Fruit fly (Drosophila melanogaster) Kc167 (cell line): ENCODE results near the gene Nepl11.

Experiments
- Myc ChIP-seq: fragments of >200 bp; optimal IDR thresholded peaks from 2 replicates; lab custom pipeline; 2017; ENCODE audit warnings: missing external identifiers
- Sin3A ChIP-seq: fragments of >200 bp; optimal IDR thresholded peaks from 2 replicates; lab custom pipeline; 2018; ENCODE audit warnings: missing external identifiers
- h ChIP-seq: fragments of >200 bp; optimal IDR thresholded peaks from 3 replicates; lab custom pipeline; 2018; ENCODE audit warnings: missing external identifiers
- insv ChIP-seq: fragments of >200 bp; optimal IDR thresholded peaks from 3 replicates; lab custom pipeline; 2018; ENCODE audit warnings: missing external identifiers
- psq ChIP-seq: fragments of >200 bp; optimal IDR thresholded peaks from 2 replicates; lab custom pipeline; 2017; ENCODE audit warnings: missing external identifiers
- ttk ChIP-seq: sonication (Bioruptor generic); optimal IDR thresholded peaks from 2 replicates; lab custom pipeline; 2017; ENCODE audit warnings: missing external identifiers

Gene Nepl11

DNA sequence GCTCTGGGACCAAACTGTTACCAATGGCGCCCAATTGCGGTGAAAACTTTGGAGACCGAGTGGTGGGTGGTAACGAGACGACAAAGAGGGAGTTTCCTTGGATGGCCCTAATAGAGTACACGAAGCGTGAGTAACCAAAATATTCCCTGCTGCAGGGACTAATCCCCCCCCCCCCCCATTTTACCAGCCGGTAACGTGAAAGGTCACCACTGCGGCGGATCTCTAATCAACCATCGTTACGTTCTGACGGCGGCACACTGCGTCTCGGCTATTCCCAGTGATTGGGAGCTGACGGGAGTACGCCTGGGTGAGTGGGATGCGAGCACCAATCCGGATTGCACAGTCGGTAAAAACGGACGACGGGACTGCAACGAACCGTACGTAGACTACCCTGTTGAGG is 14.1 kb upstream of the Nepl11 start:
- TF ChIP-seq h (lab: Kevin White, UChicago) (no peak), Sin3A (lab: Kevin White, UChicago) (no peak), Myc (no peak), ttk (lab: Kevin White, UChicago) (no peak), psq (lab: Kevin White, UChicago) (no peak), insv (lab: Kevin White, UChicago) (no peak)

DNA sequence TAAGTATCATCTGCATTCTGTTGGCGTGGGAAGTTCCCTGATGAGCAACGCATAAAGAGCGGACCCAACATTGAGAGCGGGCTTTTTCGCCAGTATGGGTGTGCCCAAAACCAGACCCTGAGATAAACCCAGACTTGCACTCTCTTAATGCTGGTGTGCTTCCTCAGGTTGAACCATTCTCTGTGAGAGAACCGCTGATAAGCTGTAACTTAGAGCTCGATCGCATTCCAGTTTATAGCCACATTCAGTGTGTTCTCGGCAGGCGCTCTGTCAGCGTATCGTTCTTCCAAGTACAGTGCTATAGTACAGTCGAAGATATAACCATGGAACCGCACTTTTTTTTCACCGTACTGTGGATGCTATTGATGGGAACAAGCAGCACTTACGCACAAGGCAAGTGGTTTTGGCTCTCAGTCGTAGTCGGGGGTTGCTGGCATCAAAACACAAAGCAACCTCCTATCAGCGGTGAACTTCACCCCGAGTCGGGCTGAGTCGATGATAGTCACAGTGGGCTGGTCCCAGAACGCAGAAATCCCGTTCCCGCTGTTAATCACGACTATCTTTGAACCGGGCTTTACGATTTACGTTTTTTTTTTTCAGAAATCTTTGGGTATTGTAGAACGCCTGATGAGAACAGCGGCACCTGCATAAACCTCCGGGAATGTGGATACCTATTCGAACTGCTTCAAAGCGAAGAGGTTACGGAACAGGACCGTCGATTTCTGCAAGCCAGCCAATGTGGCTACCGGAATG is 13.2 kb upstream of the Nepl11 start, which contains the start of gene MP1:
Gene MP1 (plus strand): TSS at position 245 of the 753 bp plus-strand sequence.
- TF ChIP-seq h (lab: Kevin White, UChicago) (no peak), Myc (no peak), insv (lab: Kevin White, UChicago) (no peak), ttk (lab: Kevin White, UChicago) (no peak), Sin3A (lab: Kevin White, UChicago) (no peak), psq (lab: Kevin White, UChicago) (no peak)

DNA sequence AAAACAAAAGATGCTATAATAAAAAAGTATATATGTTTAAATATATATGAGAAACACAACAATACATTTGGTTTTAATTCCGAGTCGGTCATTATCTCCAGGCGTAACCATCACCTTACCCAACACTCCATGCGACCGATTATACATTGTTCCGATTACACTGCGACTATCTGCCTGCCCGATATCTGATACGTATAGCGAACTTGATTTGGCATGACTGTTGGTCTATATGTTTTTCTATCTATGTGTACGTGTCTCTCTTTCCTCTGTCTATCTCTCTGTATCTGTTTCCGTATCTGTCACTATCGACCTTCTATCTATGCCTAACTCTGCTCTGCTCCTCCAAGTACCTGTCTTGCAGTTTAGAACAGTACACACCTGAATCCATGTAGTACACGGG is 6.8 kb upstream of the Nepl11 start:
- TF ChIP-seq Sin3A (lab: Kevin White, UChicago) (no peak), ttk (lab: Kevin White, UChicago) (no peak), psq (lab: Kevin White, UChicago) (no peak), h (lab: Kevin White, UChicago) (no peak), insv (lab: Kevin White, UChicago) (no peak), Myc (no peak)

DNA sequence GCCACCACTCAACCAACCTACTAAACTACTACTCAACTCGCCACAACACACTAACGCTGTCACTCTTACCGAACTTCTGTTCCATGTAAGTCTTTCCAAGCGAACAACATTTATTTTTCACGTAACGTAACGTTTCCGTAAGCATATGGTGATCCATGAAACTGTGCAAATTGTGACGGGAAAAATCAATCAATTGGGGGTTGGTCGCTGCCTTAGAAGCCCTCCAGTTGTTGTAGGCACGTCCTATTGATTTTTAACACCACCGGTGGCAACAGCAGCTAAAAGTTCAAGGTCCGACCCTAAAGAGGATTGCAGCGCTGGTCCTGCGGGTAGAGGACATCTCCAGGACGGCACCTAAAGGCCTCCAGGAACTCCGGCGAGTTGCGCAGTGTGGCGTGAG is 2.5 kb downstream of the Nepl11 start:
- TF ChIP-seq Sin3A (lab: Kevin White, UChicago), result no peak
- no peak for TF ChIP-seq psq (lab: Kevin White, UChicago)
- TF ChIP-seq Myc, result no peak
- no peak for TF ChIP-seq insv (lab: Kevin White, UChicago)
- TF ChIP-seq ttk (lab: Kevin White, UChicago), result no peak
- no peak for TF ChIP-seq h (lab: Kevin White, UChicago)

DNA sequence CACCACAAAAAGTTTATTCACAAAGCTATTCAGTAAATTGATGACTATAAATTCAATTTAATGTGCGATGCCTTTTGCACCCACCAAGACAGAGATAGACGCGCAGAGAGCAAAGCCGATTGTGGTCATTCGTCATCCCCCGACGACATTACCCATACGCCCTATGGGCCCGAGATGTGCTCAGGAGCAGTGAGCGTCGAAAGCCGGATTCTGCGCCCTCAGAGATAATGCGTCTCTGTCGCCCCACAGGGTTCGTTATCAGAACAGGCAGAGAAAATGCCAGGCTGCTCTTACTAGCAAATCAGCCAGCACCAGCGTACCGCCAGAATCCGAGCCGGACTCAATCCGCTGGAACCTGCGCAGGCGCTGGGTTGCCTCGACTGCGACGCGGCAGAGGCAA is 3.4 kb downstream of the Nepl11 start:
- TF ChIP-seq insv (lab: Kevin White, UChicago), result no peak
- no peak for TF ChIP-seq ttk (lab: Kevin White, UChicago)
- no peak for TF ChIP-seq psq (lab: Kevin White, UChicago)
- no peak for TF ChIP-seq h (lab: Kevin White, UChicago)
- no peak for TF ChIP-seq Sin3A (lab: Kevin White, UChicago)
- no peak for TF ChIP-seq Myc

DNA sequence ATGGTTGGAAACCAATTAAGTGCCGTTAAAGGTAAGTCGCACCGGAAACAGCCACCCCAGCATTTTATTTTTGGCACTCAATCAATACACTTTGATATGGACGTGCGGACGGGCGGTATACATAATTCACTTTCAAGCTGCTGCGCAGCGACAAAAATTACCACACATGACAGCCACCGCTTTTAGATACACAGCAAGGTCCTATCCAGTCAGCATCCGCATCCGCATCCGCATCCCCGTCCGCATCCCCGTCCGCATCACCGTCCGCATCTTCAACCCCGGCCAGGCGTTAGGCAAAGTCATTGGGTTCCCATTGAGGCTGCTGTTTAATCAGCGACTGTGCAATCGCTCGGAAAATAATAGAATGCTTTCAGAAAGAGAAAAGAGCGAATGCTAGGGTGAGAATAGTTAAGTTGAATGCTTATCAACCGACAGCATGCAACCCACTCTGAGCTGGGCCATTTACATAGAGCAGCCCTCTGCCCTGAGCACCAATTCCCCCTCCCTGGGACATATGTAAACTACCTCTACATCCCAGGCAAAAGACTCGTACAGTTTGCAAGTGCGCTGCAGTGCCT is 10.2 kb downstream of the Nepl11 start:
- TF ChIP-seq Myc (no peak), ttk (lab: Kevin White, UChicago) (no peak), Sin3A (lab: Kevin White, UChicago) (no peak), h (lab: Kevin White, UChicago) (no peak), psq (lab: Kevin White, UChicago) (no peak), insv (lab: Kevin White, UChicago) (no peak)

DNA sequence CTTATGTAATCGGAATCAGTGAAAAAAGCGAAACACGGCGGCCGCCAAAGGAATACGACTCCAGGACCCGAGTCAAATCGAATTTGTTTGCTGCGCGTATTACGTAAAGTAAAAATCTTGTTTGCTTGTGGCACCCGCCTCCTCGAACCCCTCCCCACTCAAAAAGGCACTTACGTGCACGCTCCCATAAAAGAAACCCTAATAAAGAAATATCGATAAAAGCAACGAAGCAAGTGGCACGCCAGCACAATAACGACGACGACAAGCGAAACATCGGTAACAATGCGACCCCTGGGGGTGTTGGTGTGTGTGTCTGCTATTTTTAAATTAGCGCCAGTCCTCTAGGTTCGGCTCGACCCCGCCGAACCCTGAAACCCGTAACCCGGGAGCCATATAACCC is 12.4 kb downstream of the Nepl11 start:
- TF ChIP-seq Myc, result no peak
- no peak for TF ChIP-seq Sin3A (lab: Kevin White, UChicago)
- no peak for TF ChIP-seq psq (lab: Kevin White, UChicago)
- TF ChIP-seq insv (lab: Kevin White, UChicago), result no peak
- no peak for TF ChIP-seq h (lab: Kevin White, UChicago)
- TF ChIP-seq ttk (lab: Kevin White, UChicago), result no peak

DNA sequence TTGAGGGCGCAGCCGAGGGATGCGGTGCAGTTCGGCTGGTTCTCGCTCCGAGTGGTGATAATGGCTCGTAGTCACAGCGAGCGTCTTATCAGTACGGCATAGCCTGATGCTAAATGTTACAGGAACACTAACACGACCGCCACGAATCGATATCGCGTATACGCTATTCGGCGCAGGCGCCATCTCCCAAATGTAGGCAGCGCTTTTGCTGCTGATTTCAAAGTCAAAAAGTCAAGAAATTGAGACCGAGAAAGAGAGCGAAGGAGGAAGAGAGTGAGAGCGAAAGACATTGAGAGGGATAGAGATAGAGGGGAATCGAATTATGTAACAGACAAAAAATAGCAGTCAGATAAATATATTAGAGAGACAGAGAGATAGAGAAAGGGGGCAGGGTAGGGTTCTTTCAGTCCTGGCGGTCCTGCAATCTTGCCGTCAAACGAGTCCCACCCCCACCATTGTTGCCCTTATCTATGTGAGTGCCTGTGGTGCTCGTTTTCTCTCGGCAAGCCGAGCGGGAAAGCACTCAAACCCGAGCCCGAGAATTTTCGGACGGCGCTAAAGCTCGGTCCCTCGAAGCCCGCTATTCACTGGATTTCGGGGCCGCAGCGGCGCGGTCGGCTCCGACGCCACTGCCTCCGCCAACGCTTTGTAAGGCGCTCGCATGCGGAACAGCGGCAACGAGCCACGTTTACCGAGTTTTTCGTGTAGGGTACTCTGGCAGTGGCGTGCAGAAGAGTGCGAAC is 13.3 kb downstream of the Nepl11 start:
- TF ChIP-seq h (lab: Kevin White, UChicago) (no peak), Sin3A (lab: Kevin White, UChicago) (no peak), ttk (lab: Kevin White, UChicago) (no peak), Myc (no peak), insv (lab: Kevin White, UChicago) (no peak), psq (lab: Kevin White, UChicago) (no peak)

DNA sequence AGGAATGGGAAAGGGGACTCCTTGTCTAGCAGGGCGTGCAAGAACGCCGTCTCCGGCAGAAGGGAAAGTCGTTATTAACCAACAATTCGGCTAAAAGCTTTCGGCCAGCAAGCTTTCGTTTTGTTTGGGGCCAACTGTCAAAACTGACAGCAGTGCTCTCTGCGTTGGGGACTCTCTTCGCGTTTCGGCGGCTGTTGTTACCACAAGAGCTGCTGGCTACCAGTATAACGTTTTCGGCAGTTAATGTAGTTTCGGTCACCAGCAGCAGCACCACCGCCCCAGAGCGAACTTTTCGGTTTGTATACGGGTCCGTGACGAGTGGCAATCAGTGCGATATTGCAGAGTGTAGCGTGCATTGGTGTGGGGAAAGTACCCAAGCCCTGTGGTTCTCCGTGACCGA is 14.6 kb downstream of the Nepl11 start, which contains the start of gene cpx:
Gene cpx (plus strand): TSS at position 160 of the 400 bp plus-strand sequence.
- no peak for TF ChIP-seq h (lab: Kevin White, UChicago)
- no peak for TF ChIP-seq psq (lab: Kevin White, UChicago)

DNA sequence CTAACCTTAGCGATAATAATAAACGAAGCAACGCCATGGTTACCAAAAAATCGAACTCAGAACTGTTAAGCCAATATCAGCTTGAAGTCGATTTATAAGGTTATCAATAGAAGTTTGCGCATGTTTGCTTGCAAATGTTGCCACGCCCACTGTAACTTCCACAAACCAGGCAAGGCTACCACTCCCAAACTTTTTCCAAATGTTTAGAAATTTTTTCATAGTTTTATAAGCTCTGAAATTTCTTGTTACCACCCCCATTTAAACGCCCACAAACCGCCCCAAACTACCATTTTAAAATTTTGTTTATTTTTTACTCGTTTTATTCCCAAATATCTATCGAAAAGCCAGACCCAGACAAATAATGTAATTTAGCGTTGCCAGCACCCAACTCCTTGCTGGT is 16.8 kb downstream of the Nepl11 start, which contains the start of gene flip:
Gene flip (minus strand): TSS at position 101 of the 400 bp plus-strand sequence.
- TF ChIP-seq Sin3A (lab: Kevin White, UChicago) (no peak), Myc (no peak), psq (lab: Kevin White, UChicago) (no peak), insv (lab: Kevin White, UChicago) (no peak), ttk (lab: Kevin White, UChicago) (no peak), h (lab: Kevin White, UChicago) (no peak)

DNA sequence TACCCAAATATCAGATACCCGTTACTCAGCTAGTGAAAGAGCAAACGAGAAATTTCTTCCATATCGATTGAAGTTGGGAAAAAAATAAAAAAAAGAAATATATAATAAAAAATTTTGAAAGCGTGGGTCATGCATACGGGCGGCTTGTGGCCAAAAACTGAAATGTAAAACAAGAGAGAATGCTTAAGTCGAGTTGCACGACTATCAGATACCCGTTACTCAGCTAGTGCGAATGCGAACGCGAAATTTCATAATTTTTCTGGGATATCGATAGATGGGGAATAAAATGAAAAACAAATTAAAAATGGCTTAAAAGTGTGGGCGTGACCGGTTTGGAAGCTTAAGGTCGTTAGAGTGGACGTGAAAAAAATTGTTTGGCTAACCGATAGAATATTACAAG is 26.3 kb downstream of the Nepl11 start:
- TF ChIP-seq h (lab: Kevin White, UChicago) (no peak), psq (lab: Kevin White, UChicago) (no peak), Myc (no peak), Sin3A (lab: Kevin White, UChicago) (no peak), insv (lab: Kevin White, UChicago) (no peak), ttk (lab: Kevin White, UChicago) (no peak)
